Worm (Caenorhabditis elegans) whole organism, L1 larva: ENCODE measurements around the gene toh-1.

Source experiments
- ceh-88 ChIP-seq: fragments of 200-800 bp; sonication (Bioruptor generic); IDR thresholded peaks from 2 replicates; pipeline ENCODE4 v1.3.6; 2022; ENCODE audit warnings: missing genetic modification characterization, missing compliant biosample characterization
- ces-1 ChIP-seq: fragments of 150-350 bp; optimal IDR thresholded peaks from 2 replicates; lab custom pipeline; 2014; ENCODE audit warnings: missing biosample characterization, missing genetic modification reagents, missing genetic modification characterization
- dpl-1 ChIP-seq, 3 experiments: fragments of 150-350 bp in 2 of 3; sonication (generic microtip) in 1 of 3; optimal IDR thresholded peaks; 2 replicates each; lab custom pipeline; 2014 to 2017; ENCODE audit warnings: missing biosample characterization in 3 of 3, missing genetic modification characterization in 3 of 3, missing genetic modification reagents in 3 of 3
- dsc-1 ChIP-seq: sonication (generic microtip); optimal IDR thresholded peaks from 2 replicates; lab custom pipeline; 2016; ENCODE audit warnings: mild to moderate bottlenecking, missing genetic modification characterization, missing compliant biosample characterization
- efl-1 ChIP-seq, 4 experiments: fragments of 150-350 bp; optimal IDR thresholded peaks in 3 of 4; peaks in 1 of 4; 1 replicate in 1 of 4; 2 replicates in 3 of 4; lab custom pipeline; 2014; ENCODE audit warnings: missing biosample characterization in 2 of 4, missing genetic modification characterization in 2 of 4, missing genetic modification reagents in 2 of 4
- elt-2 ChIP-seq: sonication (generic microtip); optimal IDR thresholded peaks from 2 replicates; lab custom pipeline; 2016; ENCODE audit warnings: missing genetic modification characterization, mild to moderate bottlenecking, inconsistent platforms, missing compliant biosample characterization, missing genetic modification reagents
- fkh-8 ChIP-seq: sonication (generic microtip); optimal IDR thresholded peaks from 2 replicates; lab custom pipeline; 2016; ENCODE audit warnings: mild to moderate bottlenecking, missing genetic modification characterization, missing compliant biosample characterization
- grh-1 ChIP-seq: fragments of 200-800 bp; sonication (Bioruptor generic); IDR thresholded peaks from 2 replicates; pipeline ENCODE4 v1.3.6; 2022; ENCODE audit warnings: missing genetic modification reagents, missing genetic modification characterization, missing compliant biosample characterization
- hlh-17 ChIP-seq: fragments of 200-800 bp; sonication (Bioruptor generic); optimal IDR thresholded peaks from 2 replicates; lab custom pipeline; 2018; ENCODE audit warnings: missing genetic modification characterization, mild to moderate bottlenecking, missing compliant biosample characterization, moderate library complexity, borderline replicate concordance
- hpl-2 ChIP-seq: fragments of 150-350 bp; optimal IDR thresholded peaks from 2 replicates; lab custom pipeline; 2014; ENCODE audit warnings: missing biosample characterization, missing genetic modification reagents, missing genetic modification characterization
- lin-35 ChIP-seq, 2 experiments: fragments of 150-350 bp; optimal IDR thresholded peaks; 2 replicates each; lab custom pipeline; 2014; ENCODE audit warnings: missing biosample characterization in 2 of 2, missing genetic modification characterization in 2 of 2, missing genetic modification reagents in 2 of 2
- lir-3 ChIP-seq: sonication (generic microtip); optimal IDR thresholded peaks from 2 replicates; lab custom pipeline; 2016; ENCODE audit warnings: mild to moderate bottlenecking, missing genetic modification characterization, moderate library complexity, missing compliant biosample characterization; ENCODE audit not compliant: poor library complexity
- mdl-1 ChIP-seq, 2 experiments: fragments of 150-350 bp; optimal IDR thresholded peaks; 2 replicates each; lab custom pipeline; 2014 to 2017; ENCODE audit warnings: missing biosample characterization in 2 of 2, missing genetic modification characterization in 2 of 2, inconsistent platforms in 1 of 2
- nhr-47 ChIP-seq: sonication (generic microtip); optimal IDR thresholded peaks from 2 replicates; lab custom pipeline; 2016; ENCODE audit warnings: mild to moderate bottlenecking, missing genetic modification characterization, moderate library complexity, missing compliant biosample characterization
- nhr-84 ChIP-seq: sonication (generic microtip); optimal IDR thresholded peaks from 2 replicates; lab custom pipeline; 2017; ENCODE audit warnings: missing biosample characterization, missing genetic modification characterization
- nhr-85 ChIP-seq: sonication (generic microtip); peaks from one replicate; lab custom pipeline; 2016; ENCODE audit warnings: missing genetic modification characterization, inconsistent platforms, missing compliant biosample characterization
- nhr-90 ChIP-seq: sonication (generic microtip); optimal IDR thresholded peaks from 2 replicates; lab custom pipeline; 2016; ENCODE audit warnings: mild to moderate bottlenecking, missing genetic modification characterization, missing compliant biosample characterization; ENCODE audit not compliant: poor library complexity
- pax-3 ChIP-seq: fragments of 200-800 bp; sonication (Bioruptor generic); optimal IDR thresholded peaks from 2 replicates; lab custom pipeline; 2018; ENCODE audit warnings: mild to moderate bottlenecking, missing genetic modification characterization, moderate library complexity, missing compliant biosample characterization
- rnt-1 ChIP-seq: sonication (generic microtip); optimal IDR thresholded peaks from 2 replicates; lab custom pipeline; 2016; ENCODE audit warnings: mild to moderate bottlenecking, missing genetic modification characterization, moderate library complexity, missing compliant biosample characterization
- snpc-4 ChIP-seq: fragments of 150-350 bp; optimal IDR thresholded peaks from 2 replicates; lab custom pipeline; 2014; ENCODE audit warnings: missing biosample characterization, missing genetic modification characterization
- unc-98 ChIP-seq: fragments of 200-800 bp; sonication (Bioruptor generic); IDR thresholded peaks from 2 replicates; pipeline ENCODE4 v1.3.6; 2022; ENCODE audit warnings: missing genetic modification characterization, missing compliant biosample characterization
- zag-1 ChIP-seq: fragments of 150-350 bp; optimal IDR thresholded peaks from 2 replicates; lab custom pipeline; 2014; ENCODE audit warnings: missing biosample characterization, missing genetic modification characterization

The toh-1 gene

ce11 chrIII:3764584-3764983, 44.2 kb downstream of the toh-1 start:
- no peak for TF ChIP-seq ceh-88
- no peak for TF ChIP-seq hpl-2 (GFP tag; lab: Kevin White, UChicago)
- no peak for TF ChIP-seq nhr-90
- peak; percentile 0 for TF ChIP-seq snpc-4 (tag; lab: Kevin White, UChicago)
- no peak for TF ChIP-seq rnt-1 (tag; lab: Kevin White, UChicago)
- no peak for TF ChIP-seq mdl-1 (tag; optimal IDR thresholded peaks at IDR 0.05; lab: Kevin White, UChicago)

DNA sequence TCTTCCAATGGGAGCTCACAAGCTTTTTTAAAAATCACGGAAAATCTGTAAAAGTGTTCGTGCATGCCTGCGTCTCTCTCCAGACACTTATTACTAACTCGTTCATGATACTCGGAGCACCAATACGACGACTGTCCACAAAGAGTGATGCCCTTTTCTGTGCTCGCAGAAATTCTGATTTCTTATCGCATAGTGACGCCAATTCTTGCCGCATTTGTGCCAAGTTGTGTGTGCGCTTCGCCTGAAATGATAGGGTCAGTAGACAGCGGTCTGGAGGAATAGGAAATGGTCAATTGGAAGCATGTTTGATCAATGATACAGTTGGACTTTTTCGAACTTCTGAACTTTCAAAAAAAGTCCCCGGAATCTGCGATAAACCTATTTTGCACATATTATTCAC, 44.8 kb downstream of the toh-1 start:
- TF ChIP-seq ceh-88 (no peak), ces-1 (GFP tag; lab: Kevin White, UChicago) (no peak), lir-3 (tag; lab: Kevin White, UChicago) (no peak), nhr-47 (tag; lab: Kevin White, UChicago) (no peak), hpl-2 (GFP tag; lab: Kevin White, UChicago) (no peak), lin-35 (GFP tag; optimal IDR thresholded peaks at IDR 0.05; lab: Kevin White, UChicago) (peak in 1 of 2 experiments; percentile 27), dpl-1 (GFP tag; optimal IDR thresholded peaks at IDR 0.05; lab: Kevin White, UChicago) (no peak), unc-98 (GFP tag; lab: Robert Waterston, UW) (no peak), nhr-85 (no peak), grh-1 (no peak), efl-1 (optimal IDR thresholded peaks at IDR 0.05; lab: Kevin White, UChicago) (no peak), efl-1 (GFP tag; optimal IDR thresholded peaks at IDR 0.05 in 1 of 2; lab: Kevin White, UChicago) (peak in 1 of 2 experiments; percentile 67), elt-2 (tag; lab: Kevin White, UChicago) (peak; percentile 24), nhr-84 (no peak)

ce11 chrIII:3759312-3759711, 49.5 kb downstream of the toh-1 start, which contains the start of gene arcp-1:
TSS of gene arcp-1 (minus strand) at chrIII:3759412.
- TF ChIP-seq hlh-17 (GFP tag; lab: Kevin White, UChicago) (no peak), ceh-88 (no peak), zag-1 (tag; lab: Kevin White, UChicago) (no peak), dsc-1 (tag; lab: Kevin White, UChicago) (peak; percentile 72), fkh-8 (tag; lab: Kevin White, UChicago) (peak; percentile 21), pax-3 (tag; lab: Kevin White, UChicago) (peak; percentile 12), dpl-1 (GFP tag; optimal IDR thresholded peaks at IDR 0.05; lab: Kevin White, UChicago) (no peak)
- TF ChIP-seq, all 84 proteins: peak for 3
